Fruit fly (Drosophila melanogaster): Measurements from ENCODE around the gene CG18094.
A peak's percentile ranks its signal among the peaks of the same experiment; 100 is the strongest.

The CG18094 gene

DNA sequence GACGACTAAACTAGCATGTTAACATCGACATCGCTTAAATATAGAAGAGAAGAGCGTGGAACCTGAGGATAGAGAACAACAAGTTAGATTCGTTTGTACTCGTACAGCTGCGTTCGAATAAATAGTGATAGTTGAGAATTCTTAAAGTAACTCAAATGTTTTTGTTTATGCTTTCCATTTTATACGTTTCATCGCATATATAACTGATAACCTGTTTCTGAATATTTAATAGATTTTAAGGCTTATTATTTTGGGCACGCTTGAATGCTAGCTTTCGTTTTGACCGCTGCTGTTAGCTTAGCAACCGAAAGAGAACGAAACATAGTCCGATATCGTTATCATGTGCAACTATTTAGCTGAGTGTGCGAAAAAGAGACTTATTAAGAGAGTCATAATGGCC lies 38.2 kb downstream of the CG18094 start (continued):
- TF ChIP-seq tio (GFP tag; optimal IDR thresholded peaks at IDR 0.05) (no peak), CG18764 (GFP tag; optimal IDR thresholded peaks at IDR 0.05) (peak; percentile 79), CG16813 (GFP tag; IDR thresholded peaks at IDR 0.05; ENCODE audit: partially characterized antibody) (no peak), zfh1 (GFP tag; IDR thresholded peaks at IDR 0.05) (peak; percentile 93), jumu (GFP tag; optimal IDR thresholded peaks at IDR 0.05) (peak; percentile 89), seq (GFP tag; IDR thresholded peaks at IDR 0.05) (peak; percentile 97), ranshi (GFP tag; IDR thresholded peaks at IDR 0.05) (peak; percentile 96), scrt (GFP tag; optimal IDR thresholded peaks at IDR 0.05) (peak; percentile 95), aop (GFP tag; IDR thresholded peaks at IDR 0.05) (no peak; the same call in 1 of the 2 replicates), prd (optimal IDR thresholded peaks at IDR 0.05) (no peak), prd (GFP tag; IDR thresholded peaks at IDR 0.05) (peak; percentile 96), crol (GFP tag; IDR thresholded peaks at IDR 0.05) (peak; percentile 46; the same call in 1 of the 2 replicates), cas (GFP tag; IDR thresholded peaks at IDR 0.05) (peak; percentile 97), CG2889 (GFP tag; IDR thresholded peaks at IDR 0.05) (peak; percentile 94), Scr (GFP tag; IDR thresholded peaks at IDR 0.05; ENCODE audit: partially characterized antibody) (no peak), CG8478 (optimal IDR thresholded peaks at IDR 0.05) (no peak), CG8089 (GFP tag; optimal IDR thresholded peaks at IDR 0.05) (peak; percentile 77), az2 (GFP tag; optimal IDR thresholded peaks at IDR 0.05) (peak; percentile 88), CG10321 (GFP tag; IDR thresholded peaks at IDR 0.05) (peak; percentile 75), Dip3 (GFP tag; optimal IDR thresholded peaks at IDR 0.05) (peak; percentile 98), pfk (GFP tag; optimal IDR thresholded peaks at IDR 0.05) (peak; percentile 14), CG13287 (GFP tag; IDR thresholded peaks at IDR 0.05; ENCODE audit: partially characterized antibody) (peak; percentile 58; the same call in 1 of the 2 replicates), H2.0 (GFP tag; IDR thresholded peaks at IDR 0.05) (peak; percentile 96), ems (GFP tag; optimal IDR thresholded peaks at IDR 0.05) (peak; percentile 96), CG10366 (GFP tag; IDR thresholded peaks at IDR 0.05) (peak; percentile 97), Lpt (GFP tag; optimal IDR thresholded peaks at IDR 0.05) (no peak), CG6654 (GFP tag; optimal IDR thresholded peaks at IDR 0.05) (peak; percentile 71), Kr (GFP tag; optimal IDR thresholded peaks at IDR 0.05) (no peak), PHDP (tag; optimal IDR thresholded peaks at IDR 0.05) (peak; percentile 98), ci (GFP tag; IDR thresholded peaks at IDR 0.05) (peak; percentile 96), cato (GFP tag; optimal IDR thresholded peaks at IDR 0.05; ENCODE audit: borderline replicate concordance) (peak; percentile 79), NK7.1 (GFP tag; optimal IDR thresholded peaks at IDR 0.05) (peak; percentile 88), CG4730 (GFP tag; IDR thresholded peaks at IDR 0.05) (peak; percentile 94), Awh (GFP tag; IDR thresholded peaks at IDR 0.05) (peak; percentile 82), pan (optimal IDR thresholded peaks at IDR 0.05) (no peak), pan (GFP tag; optimal IDR thresholded peaks at IDR 0.05 in 1 of 2, IDR thresholded peaks at IDR 0.05 in 1 of 2) (peak in 1 of 2 experiments; percentile 98)

- TF ChIP-seq CoRest (tag; optimal IDR thresholded peaks at IDR 0.05) (peak; percentile 4), CG9437 (GFP tag; optimal IDR thresholded peaks at IDR 0.05) (peak; percentile 56), vvl (GFP tag; IDR thresholded peaks at IDR 0.05) (peak; percentile 47; the same call in 1 of the 2 replicates), sens (GFP tag) (peak; percentile 70), Sry-δ (GFP tag; optimal IDR thresholded peaks at IDR 0.05) (peak; percentile 5), grn (GFP tag; optimal IDR thresholded peaks at IDR 0.05) (no peak), Pdp1 (GFP tag; optimal IDR thresholded peaks at IDR 0.05) (peak in 1 of 2 experiments; percentile 44), CG11456 (GFP tag; IDR thresholded peaks at IDR 0.05) (no peak), exex (tag; optimal IDR thresholded peaks at IDR 0.05) (peak; percentile 57), stwl (tag; optimal IDR thresholded peaks at IDR 0.05) (peak; percentile 49), sob (GFP tag; IDR thresholded peaks at IDR 0.05) (peak; percentile 5; the same call in 1 of the 2 replicates), crp (GFP tag; optimal IDR thresholded peaks at IDR 0.05) (peak; percentile 49 to 88), CG4617 (GFP tag; optimal IDR thresholded peaks at IDR 0.05; ENCODE audit: borderline replicate concordance) (peak; percentile 3), Sox100B (GFP tag; optimal IDR thresholded peaks at IDR 0.05) (no peak), nmo (GFP tag; optimal IDR thresholded peaks at IDR 0.05) (no peak), maf-S (GFP tag; optimal IDR thresholded peaks at IDR 0.05) (no peak), lbe (GFP tag; optimal IDR thresholded peaks at IDR 0.05) (peak; percentile 19), Fer1 (GFP tag; optimal IDR thresholded peaks at IDR 0.05) (peak; percentile 2)
Measured at dm6 chr2L:19530092-19530491, 40.0 kb downstream of the CG18094 start, which contains the start of gene CG10165. TSS of gene CG10165 (minus strand) at chr2L:19530305.
